Worm (Caenorhabditis elegans) whole organism, young adult: ENCODE data around the gene srh-89.

Source experiments
- D2030.7 ChIP-seq: fragments of 200-800 bp; sonication (Bioruptor generic); IDR thresholded peaks from 2 replicates; pipeline ENCODE4 v1.3.6; 2022; ENCODE audit warnings: missing genetic modification reagents, missing genetic modification characterization, missing compliant biosample characterization
- F57A8.1 ChIP-seq: fragments of 200-800 bp; sonication (Bioruptor generic); optimal IDR thresholded peaks from 2 replicates; lab custom pipeline; 2018; ENCODE audit warnings: mild to moderate bottlenecking, missing genetic modification characterization, moderate library complexity, missing compliant biosample characterization
- hmg-20 ChIP-seq: fragments of 200-800 bp; sonication (Bioruptor generic); IDR thresholded peaks from 2 replicates; pipeline ENCODE4 v1.3.6; 2022; ENCODE audit warnings: missing genetic modification reagents, missing genetic modification characterization, missing compliant biosample characterization
- repo-1 ChIP-seq: sonication (generic microtip); optimal IDR thresholded peaks from 2 replicates; lab custom pipeline; 2017; ENCODE audit warnings: mild to moderate bottlenecking, missing genetic modification characterization, missing compliant biosample characterization
- unc-62 ChIP-seq: fragments of 150-350 bp; optimal IDR thresholded peaks from 2 replicates; lab custom pipeline; 2014; ENCODE audit warnings: missing biosample characterization, missing genetic modification reagents, missing genetic modification characterization
- ztf-3 ChIP-seq: fragments of 200-800 bp; sonication (Bioruptor generic); optimal IDR thresholded peaks from 2 replicates; lab custom pipeline; 2018; ENCODE audit warnings: mild to moderate bottlenecking, missing genetic modification characterization, missing compliant biosample characterization

DNA sequence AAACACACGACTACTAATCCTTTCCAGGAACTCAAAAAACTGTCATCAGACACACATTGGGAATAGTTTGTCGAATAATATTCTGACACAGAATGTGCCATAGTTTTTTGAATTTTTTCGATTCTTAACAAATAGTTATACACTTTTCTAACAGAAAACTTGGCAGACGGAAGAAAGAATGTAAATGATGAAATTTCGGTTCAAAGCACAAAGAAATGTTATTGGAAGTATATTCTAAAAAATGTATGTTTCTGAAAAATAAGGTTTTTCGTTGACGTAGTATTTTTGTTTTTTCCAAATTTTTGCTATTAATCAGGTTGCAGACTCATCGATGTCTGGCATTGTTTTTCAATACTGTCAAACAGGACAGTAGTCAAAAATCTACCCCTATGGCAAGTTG lies 3.7 kb downstream of the srh-89 start, which contains the start of gene srh-92:
- no peak for TF ChIP-seq repo-1 (tag; lab: Kevin White, UChicago)
- TF ChIP-seq D2030.7 (GFP tag; lab: Robert Waterston, UW): no peak
- no peak for TF ChIP-seq unc-62 (GFP tag; lab: Kevin White, UChicago)
- TF ChIP-seq F57A8.1 (GFP tag; lab: Kevin White, UChicago): no peak
- no peak for TF ChIP-seq ztf-3
- no peak for TF ChIP-seq hmg-20 (GFP tag; lab: Robert Waterston, UW)
